Fruit fly (Drosophila melanogaster): ENCODE results near the gene Arp3.

The Arp3 gene

DNA sequence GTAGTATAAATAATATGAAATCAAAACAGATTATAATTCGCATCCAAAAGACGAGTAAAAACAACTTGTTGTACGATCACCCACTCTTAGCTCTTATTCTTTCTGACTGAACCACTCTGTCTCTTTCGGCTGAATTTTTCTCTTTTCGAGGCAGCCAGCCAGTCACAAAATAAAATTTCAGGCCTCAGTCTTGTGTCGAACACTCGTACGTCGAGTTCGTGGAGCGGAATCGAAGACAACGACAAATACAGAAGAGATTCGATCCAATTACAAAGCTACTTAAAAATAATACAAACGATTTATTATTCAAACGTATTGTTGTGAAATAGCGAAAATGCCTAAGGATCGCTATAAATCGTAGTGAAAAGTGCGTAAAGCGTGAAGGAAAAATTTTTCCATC is 38.5 kb downstream of the Arp3 start:
- TF ChIP-seq Sox102F (GFP tag; optimal IDR thresholded peaks at IDR 0.05) (peak; percentile 32), CG6854 (GFP tag; optimal IDR thresholded peaks at IDR 0.05) (peak; percentile 42), Smox (GFP tag; optimal IDR thresholded peaks at IDR 0.05) (no peak), vri (GFP tag; optimal IDR thresholded peaks at IDR 0.05) (peak; percentile 57), CG3919 (GFP tag; optimal IDR thresholded peaks at IDR 0.05) (peak; percentile 19), dsx (GFP tag; optimal IDR thresholded peaks at IDR 0.05; ENCODE audit: poor library complexity, severe bottlenecking) (peak; percentile 9), pdm3 (GFP tag; optimal IDR thresholded peaks at IDR 0.05) (peak; percentile 20), eg (GFP tag; IDR thresholded peaks at IDR 0.05) (peak; percentile 41; the same call in 1 of the 3 replicates), CG8119 (GFP tag; IDR thresholded peaks at IDR 0.05) (peak; percentile 30; the same call in 1 of the 3 replicates), CG31627 (GFP tag; optimal IDR thresholded peaks at IDR 0.05) (no peak), Eip78C (GFP tag) (peak; percentile 82), CG15336 (GFP tag; IDR thresholded peaks at IDR 0.05) (peak; percentile 67; the same call in 1 of the 2 replicates), CG7368 (GFP tag; optimal IDR thresholded peaks at IDR 0.05) (no peak), Sox14 (GFP tag; optimal IDR thresholded peaks at IDR 0.05) (peak; percentile 15), Eip75B (GFP tag; optimal IDR thresholded peaks at IDR 0.05) (peak; percentile 30), topi (GFP tag; optimal IDR thresholded peaks at IDR 0.05) (peak; percentile 10), Eip93F (GFP tag; optimal IDR thresholded peaks at IDR 0.05) (peak; percentile 6), svp (GFP tag) (no peak), CG34406 (GFP tag; optimal IDR thresholded peaks at IDR 0.05) (no peak), CG6276 (GFP tag; optimal IDR thresholded peaks at IDR 0.05) (peak; percentile 9), Lpt (GFP tag; optimal IDR thresholded peaks at IDR 0.05) (no peak), CG9139 (GFP tag; optimal IDR thresholded peaks at IDR 0.05) (peak; percentile 3), ss (GFP tag; optimal IDR thresholded peaks at IDR 0.05) (peak; percentile 16 to 17), CG1621 (tag; optimal IDR thresholded peaks at IDR 0.05) (no peak), Ets96B (tag; optimal IDR thresholded peaks at IDR 0.05) (peak; percentile 9), esn (GFP tag; optimal IDR thresholded peaks at IDR 0.05) (peak; percentile 17), CG10631 (GFP tag; optimal IDR thresholded peaks at IDR 0.05) (no peak)

dm6 chr3L:8076160-8076559 is 39.5 kb downstream of the Arp3 start:
- peak; percentile 22 for TF ChIP-seq CG31627 (GFP tag; optimal IDR thresholded peaks at IDR 0.05)
- TF ChIP-seq CG6276 (GFP tag; optimal IDR thresholded peaks at IDR 0.05): peak; percentile 5
- no peak for TF ChIP-seq Ets21C (GFP tag; optimal IDR thresholded peaks at IDR 0.05)
- TF ChIP-seq dac (GFP tag; optimal IDR thresholded peaks at IDR 0.05): no peak
- peak; percentile 10 for TF ChIP-seq CG7368 (GFP tag; optimal IDR thresholded peaks at IDR 0.05)
- TF ChIP-seq OdsH (GFP tag; optimal IDR thresholded peaks at IDR 0.05): no peak
- no peak for TF ChIP-seq CG10669 (GFP tag; optimal IDR thresholded peaks at IDR 0.05)
- no peak for TF ChIP-seq CG11294 (GFP tag; IDR thresholded peaks at IDR 0.05)
- TF ChIP-seq CG16779 (tag; optimal IDR thresholded peaks at IDR 0.05): no peak
- TF ChIP-seq CG6808 (GFP tag; optimal IDR thresholded peaks at IDR 0.05): peak; percentile 28
- TF ChIP-seq svp (GFP tag): peak; percentile 33
- TF ChIP-seq CG11902 (GFP tag; optimal IDR thresholded peaks at IDR 0.05): peak; percentile 1
- no peak for TF ChIP-seq fd59A (GFP tag; optimal IDR thresholded peaks at IDR 0.05)
- peak; percentile 4 for TF ChIP-seq Ets96B (tag; optimal IDR thresholded peaks at IDR 0.05)
- peak; percentile 8 for TF ChIP-seq Hr39 (GFP tag; optimal IDR thresholded peaks at IDR 0.05)
- TF ChIP-seq Eip78C (GFP tag): peak; percentile 89
- no peak for TF ChIP-seq Eip93F (GFP tag; optimal IDR thresholded peaks at IDR 0.05)
- TF ChIP-seq eg (GFP tag; IDR thresholded peaks at IDR 0.05): no peak
- TF ChIP-seq Eip75B (GFP tag; optimal IDR thresholded peaks at IDR 0.05): peak; percentile 61
- peak; percentile 29 for TF ChIP-seq CG3032 (tag; optimal IDR thresholded peaks at IDR 0.05)
- peak; percentile 9 for TF ChIP-seq achi (GFP tag; optimal IDR thresholded peaks at IDR 0.05)
- TF ChIP-seq CG34406 (GFP tag; optimal IDR thresholded peaks at IDR 0.05): peak; percentile 1
- 0 out of 2 replicates have a peak, but pooled peaks have one; percentile 6 for TF ChIP-seq CG15336 (GFP tag; IDR thresholded peaks at IDR 0.05)
- no peak for TF ChIP-seq vri (GFP tag; optimal IDR thresholded peaks at IDR 0.05)
- TF ChIP-seq CG6792 (GFP tag; optimal IDR thresholded peaks at IDR 0.05): peak; percentile 28
- no peak for TF ChIP-seq salr (GFP tag; optimal IDR thresholded peaks at IDR 0.05)
- peak; percentile 21 for TF ChIP-seq CG11762 (GFP tag; optimal IDR thresholded peaks at IDR 0.05; ENCODE audit: insufficient read depth)
- TF ChIP-seq CG10631 (GFP tag; optimal IDR thresholded peaks at IDR 0.05): peak; percentile 17
- TF ChIP-seq CG4318 (GFP tag; optimal IDR thresholded peaks at IDR 0.05): no peak
- TF ChIP-seq Met (GFP tag; optimal IDR thresholded peaks at IDR 0.05): no peak
- peak; percentile 46 for TF ChIP-seq CG3919 (GFP tag; optimal IDR thresholded peaks at IDR 0.05)
- TF ChIP-seq CG8119 (GFP tag; IDR thresholded peaks at IDR 0.05): no peak; the same call in 2 of the 3 replicates
- peak in 1 of 2 experiments; percentile 31 for TF ChIP-seq ss (GFP tag; optimal IDR thresholded peaks at IDR 0.05)
- peak; percentile 37 for TF ChIP-seq dsx (GFP tag; optimal IDR thresholded peaks at IDR 0.05; ENCODE audit: poor library complexity, severe bottlenecking)
- peak; percentile 27 for TF ChIP-seq lz (GFP tag; optimal IDR thresholded peaks at IDR 0.05)
- TF ChIP-seq Hr4 (GFP tag; optimal IDR thresholded peaks at IDR 0.05): peak; percentile 20
- TF ChIP-seq cyc (GFP tag; optimal IDR thresholded peaks at IDR 0.05): peak; percentile 12
- TF ChIP-seq CG32006 (GFP tag; optimal IDR thresholded peaks at IDR 0.05): peak; percentile 33

All from whole organism, prepupa.